Worm (Caenorhabditis elegans) whole organism, young adult: ENCODE data around the gene F59F5.3.
A peak's percentile ranks its signal among the peaks of the same experiment; 100 is the strongest.

Experiments
- F52B5.7 ChIP-seq: sonication (generic microtip); optimal IDR thresholded peaks from 2 replicates; lab custom pipeline; 2016; ENCODE audit warnings: mild to moderate bottlenecking, missing genetic modification characterization, missing compliant biosample characterization
- Y53F4B.3 ChIP-seq: fragments of 200-800 bp; sonication (Bioruptor generic); IDR thresholded peaks from 2 replicates; pipeline ENCODE4 v1.3.6; 2022; ENCODE audit warnings: missing genetic modification reagents, missing genetic modification characterization, missing compliant biosample characterization
- ama-1 ChIP-seq, 3 experiments: fragments of 150-350 bp in 1 of 3; sonication (generic microtip) in 2 of 3; optimal IDR thresholded peaks; 2 replicates each; lab custom pipeline; 2014 to 2018; ENCODE audit warnings: missing biosample characterization in 2 of 3, missing genetic modification characterization in 2 of 3, missing genetic modification reagents in 2 of 3
- ccch-3 ChIP-seq: fragments of 200-800 bp; sonication (Bioruptor generic); optimal IDR thresholded peaks from 2 replicates; lab custom pipeline; 2018; ENCODE audit warnings: mild to moderate bottlenecking, missing genetic modification characterization, missing compliant biosample characterization
- die-1 ChIP-seq: sonication (generic microtip); optimal IDR thresholded peaks from 2 replicates; lab custom pipeline; 2016; ENCODE audit warnings: missing genotype, mild to moderate bottlenecking, missing genetic modification characterization, missing compliant biosample characterization
- let-607 ChIP-seq, 2 experiments: fragments of 200-800 bp in 1 of 2; sonication (Bioruptor generic) in 1 of 2; sonication (generic microtip) in 1 of 2; optimal IDR thresholded peaks; 2 replicates each; lab custom pipeline; 2016 to 2018; ENCODE audit warnings: mild to moderate bottlenecking in 2 of 2, missing compliant biosample characterization in 2 of 2, missing genetic modification characterization in 2 of 2, moderate library complexity in 2 of 2, missing genotype in 1 of 2
- lir-1 ChIP-seq: fragments of 200-800 bp; sonication (Bioruptor generic); conservative IDR thresholded peaks from 2 replicates; pipeline ENCODE4 v1.3.6; 2022; ENCODE audit warnings: missing genetic modification reagents, missing genetic modification characterization, missing compliant biosample characterization
- lsy-27 ChIP-seq: sonication (generic microtip); optimal IDR thresholded peaks from 2 replicates; lab custom pipeline; 2017; ENCODE audit warnings: missing genetic modification characterization, mild to moderate bottlenecking, missing compliant biosample characterization, antibody characterized with exemption, missing genotype, borderline replicate concordance; ENCODE audit not compliant: insufficient read depth
- nhr-90 ChIP-seq: sonication (generic microtip); optimal IDR thresholded peaks from 2 replicates; lab custom pipeline; 2016; ENCODE audit warnings: missing genotype, mild to moderate bottlenecking, missing genetic modification characterization, missing compliant biosample characterization
- unc-62 ChIP-seq: fragments of 150-350 bp; optimal IDR thresholded peaks from 2 replicates; lab custom pipeline; 2014; ENCODE audit warnings: missing biosample characterization, missing genetic modification reagents, missing genetic modification characterization
- zfh-2 ChIP-seq: fragments of 200-800 bp; sonication (Bioruptor generic); conservative IDR thresholded peaks from 2 replicates; pipeline ENCODE4 v1.3.6; 2022; ENCODE audit warnings: missing genetic modification reagents, missing genetic modification characterization, missing compliant biosample characterization

ce11 chrX:10532180-10532833 lies 9.9 kb downstream of the F59F5.3 start:
- peak; percentile 35 for TF ChIP-seq unc-62 (GFP tag; lab: Kevin White, UChicago)
- TF ChIP-seq ama-1 (optimal IDR thresholded peaks at IDR 0.05; lab: Kevin White, UChicago) = no peak
- TF ChIP-seq ama-1 (GFP tag; optimal IDR thresholded peaks at IDR 0.05; lab: Kevin White, UChicago) = no peak
- TF ChIP-seq let-607 (tag; optimal IDR thresholded peaks at IDR 0.05; lab: Kevin White, UChicago) = no peak
- no peak for TF ChIP-seq die-1 (tag; lab: Kevin White, UChicago)
- no peak for TF ChIP-seq lsy-27 (tag; lab: Kevin White, UChicago)
- TF ChIP-seq Y53F4B.3 = no peak
- TF ChIP-seq nhr-90 (tag; lab: Kevin White, UChicago) = no peak
- no peak for TF ChIP-seq lir-1 (GFP tag; lab: Robert Waterston, UW)
- no peak for TF ChIP-seq F52B5.7
- no peak for TF ChIP-seq ccch-3 (GFP tag; lab: Kevin White, UChicago)
- TF ChIP-seq zfh-2 (GFP tag; lab: Robert Waterston, UW) = no peak
